Fruit fly (Drosophila melanogaster): ENCODE results near the gene Drs.

- TF ChIP-seq CTCF (optimal IDR thresholded peaks at IDR 0.05) (no peak), CG8478 (optimal IDR thresholded peaks at IDR 0.05) (no peak)
Observed at dm6 chr3L:3338882-3339590, 30.3 kb upstream of the Drs start.

Measured in S2 (cell line).